In genomic region chrIII:4196301-4196987, ce11 we compare ENCODE assay signal across 3 worm cellular contexts.
A peak's percentile ranks its signal among the peaks of the same experiment; 100 is the strongest.
TF ChIP-seq lines count a peak whose summit lies in the region.

No protein-coding gene starts in this region.

TF ChIP-seq in whole organism, L2 larva, 48 proteins besides CTCF, POLR2A, EP300 and RAD21 (continued from another document):
- TF ChIP-seq nhr-23 (tag; optimal IDR thresholded peaks at IDR 0.05; lab: Kevin White, UChicago) (no peak), sma-3 (GFP tag; optimal IDR thresholded peaks at IDR 0.05; lab: Kevin White, UChicago) (no peak), ceh-16 (tag; optimal IDR thresholded peaks at IDR 0.05; lab: Kevin White, UChicago) (no peak), alr-1 (tag; optimal IDR thresholded peaks at IDR 0.05; lab: Kevin White, UChicago) (no peak), ZK546.5 (tag; optimal IDR thresholded peaks at IDR 0.05; lab: Kevin White, UChicago) (no peak), peb-1 (tag; optimal IDR thresholded peaks at IDR 0.05; lab: Kevin White, UChicago) (no peak), nhr-6 (tag; optimal IDR thresholded peaks at IDR 0.05; lab: Kevin White, UChicago) (no peak), nhr-25 (tag; optimal IDR thresholded peaks at IDR 0.05; lab: Kevin White, UChicago) (no peak), sma-9 (GFP tag; optimal IDR thresholded peaks at IDR 0.05; lab: Kevin White, UChicago) (peak; percentile 60), sma-9 (tag; optimal IDR thresholded peaks at IDR 0.05; lab: Kevin White, UChicago) (no peak), sem-4 (tag; optimal IDR thresholded peaks at IDR 0.05; lab: Kevin White, UChicago) (no peak), ztf-1 (GFP tag; conservative IDR thresholded peaks at IDR 0.05; lab: Robert Waterston, UW) (no peak), nhr-129 (tag; optimal IDR thresholded peaks at IDR 0.05; lab: Kevin White, UChicago) (peak; percentile 58), lin-11 (tag; optimal IDR thresholded peaks at IDR 0.05; lab: Kevin White, UChicago) (peak; percentile 47), ceh-82 (tag; optimal IDR thresholded peaks at IDR 0.05; lab: Kevin White, UChicago) (no peak), zag-1 (tag; optimal IDR thresholded peaks at IDR 0.05; lab: Kevin White, UChicago) (no peak), mab-5 (tag; optimal IDR thresholded peaks at IDR 0.05; lab: Kevin White, UChicago) (peak; percentile 44), nhr-77 (tag; optimal IDR thresholded peaks at IDR 0.05; lab: Kevin White, UChicago) (no peak), nhr-21 (tag; optimal IDR thresholded peaks at IDR 0.05; lab: Kevin White, UChicago) (peak; percentile 22), Y55F3AM.14 (GFP tag; optimal IDR thresholded peaks at IDR 0.05; lab: Kevin White, UChicago) (no peak), gmeb-1 (tag; optimal IDR thresholded peaks at IDR 0.05; lab: Kevin White, UChicago) (no peak), mdl-1 (tag; optimal IDR thresholded peaks at IDR 0.05; lab: Kevin White, UChicago) (peak; percentile 89 to 91), mbf-1 (tag; optimal IDR thresholded peaks at IDR 0.05; lab: Kevin White, UChicago) (no peak), nhr-11 (tag; optimal IDR thresholded peaks at IDR 0.05; lab: Kevin White, UChicago) (no peak), dmd-4 (tag; optimal IDR thresholded peaks at IDR 0.05; lab: Kevin White, UChicago) (no peak)

TF ChIP-seq in whole organism, L4 larva, 104 proteins besides CTCF, POLR2A, EP300 and RAD21 (continued from another document):
- TF ChIP-seq daf-12 (tag; optimal IDR thresholded peaks at IDR 0.05; lab: Kevin White, UChicago) (no peak), fkh-10 (GFP tag; optimal IDR thresholded peaks at IDR 0.05; lab: Kevin White, UChicago) (peak; percentile 12), madf-5 (GFP tag; IDR thresholded peaks at IDR 0.05; lab: Robert Waterston, UW) (no peak), mxl-3 (GFP tag; optimal IDR thresholded peaks at IDR 0.05; lab: Kevin White, UChicago) (peak; percentile 38), dve-1 (tag; optimal IDR thresholded peaks at IDR 0.05; lab: Kevin White, UChicago; ENCODE audit: insufficient read depth) (no peak), hlh-30 (tag; optimal IDR thresholded peaks at IDR 0.05; lab: Kevin White, UChicago; ENCODE audit: insufficient read depth) (peak; percentile 95), aha-1 (tag; lab: Kevin White, UChicago) (peak; percentile 87), mep-1 (tag; optimal IDR thresholded peaks at IDR 0.05; lab: Kevin White, UChicago) (peak; percentile 65)

TF ChIP-seq in whole organism, late embryonic, 69 proteins besides CTCF, POLR2A, EP300 and RAD21 (continued from another document):
- TF ChIP-seq nfya-1 (tag; optimal IDR thresholded peaks at IDR 0.05; lab: Kevin White, UChicago) (peak; percentile 67), unc-42 (tag; optimal IDR thresholded peaks at IDR 0.05; lab: Kevin White, UChicago) (peak; percentile 47), hlh-30 (tag; optimal IDR thresholded peaks at IDR 0.05; lab: Kevin White, UChicago; ENCODE audit: insufficient read depth) (peak; percentile 93), pax-1 (tag; optimal IDR thresholded peaks at IDR 0.05; lab: Kevin White, UChicago) (peak; percentile 31)
